Fruit fly (Drosophila melanogaster): ENCODE data around the gene loco.

dm6 chr3R:22667959-22668316, 28.8 kb upstream of the loco start:
- TF ChIP-seq CTCF (optimal IDR thresholded peaks at IDR 0.05) (no peak), CG8478 (optimal IDR thresholded peaks at IDR 0.05) (no peak)

Data from S2 (cell line).